Fruit fly (Drosophila melanogaster): ENCODE data around the gene ND-13B.

The ND-13B gene

dm6 chr3L:10702216-10702615 lies 8.3 kb upstream of the ND-13B start:
- TF ChIP-seq Eip78C (GFP tag) (no peak), topi (GFP tag; optimal IDR thresholded peaks at IDR 0.05) (no peak), CG34406 (GFP tag; optimal IDR thresholded peaks at IDR 0.05) (no peak), Sox102F (GFP tag; optimal IDR thresholded peaks at IDR 0.05) (no peak), spab (GFP tag; optimal IDR thresholded peaks at IDR 0.05) (no peak), Hr4 (GFP tag; optimal IDR thresholded peaks at IDR 0.05) (no peak), Blimp-1 (GFP tag; optimal IDR thresholded peaks at IDR 0.05) (no peak), CG1621 (tag; optimal IDR thresholded peaks at IDR 0.05) (no peak), Hr39 (GFP tag; optimal IDR thresholded peaks at IDR 0.05) (no peak), CG3919 (GFP tag; optimal IDR thresholded peaks at IDR 0.05) (no peak)

DNA sequence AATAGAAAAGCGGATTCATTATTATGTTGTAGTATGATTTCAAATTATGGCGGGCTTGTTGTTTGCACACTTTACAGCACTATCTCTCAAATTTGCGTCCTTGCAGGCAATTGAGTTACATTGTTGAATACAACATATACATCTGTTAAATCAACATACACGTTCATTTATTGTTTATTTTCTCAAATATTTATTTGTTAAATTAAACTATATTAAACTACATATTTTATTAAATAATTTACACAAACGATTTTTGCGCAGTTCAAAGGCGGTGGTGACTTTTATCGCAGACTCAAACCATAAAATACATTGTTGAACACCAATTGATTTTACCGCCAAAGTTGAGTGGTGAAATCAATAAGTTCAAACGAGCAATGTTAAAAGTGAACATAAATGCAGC lies 4.3 kb upstream of the ND-13B start:
- TF ChIP-seq CG6792 (GFP tag; optimal IDR thresholded peaks at IDR 0.05) (no peak), CG11902 (GFP tag; optimal IDR thresholded peaks at IDR 0.05) (no peak), dac (GFP tag; optimal IDR thresholded peaks at IDR 0.05) (no peak), svp (GFP tag) (peak; percentile 11), fkh (GFP tag; optimal IDR thresholded peaks at IDR 0.05) (peak; percentile 29), Hr39 (GFP tag; optimal IDR thresholded peaks at IDR 0.05) (no peak), CG10669 (GFP tag; optimal IDR thresholded peaks at IDR 0.05) (no peak), CG7368 (GFP tag; optimal IDR thresholded peaks at IDR 0.05) (no peak), Smox (GFP tag; optimal IDR thresholded peaks at IDR 0.05) (no peak), CG3919 (GFP tag; optimal IDR thresholded peaks at IDR 0.05) (no peak), vri (GFP tag; optimal IDR thresholded peaks at IDR 0.05) (no peak), CG3032 (tag; optimal IDR thresholded peaks at IDR 0.05) (peak; percentile 21), lz (GFP tag; optimal IDR thresholded peaks at IDR 0.05) (peak; percentile 8), dsx (GFP tag; optimal IDR thresholded peaks at IDR 0.05; ENCODE audit: poor library complexity, severe bottlenecking) (peak; percentile 94)

DNA sequence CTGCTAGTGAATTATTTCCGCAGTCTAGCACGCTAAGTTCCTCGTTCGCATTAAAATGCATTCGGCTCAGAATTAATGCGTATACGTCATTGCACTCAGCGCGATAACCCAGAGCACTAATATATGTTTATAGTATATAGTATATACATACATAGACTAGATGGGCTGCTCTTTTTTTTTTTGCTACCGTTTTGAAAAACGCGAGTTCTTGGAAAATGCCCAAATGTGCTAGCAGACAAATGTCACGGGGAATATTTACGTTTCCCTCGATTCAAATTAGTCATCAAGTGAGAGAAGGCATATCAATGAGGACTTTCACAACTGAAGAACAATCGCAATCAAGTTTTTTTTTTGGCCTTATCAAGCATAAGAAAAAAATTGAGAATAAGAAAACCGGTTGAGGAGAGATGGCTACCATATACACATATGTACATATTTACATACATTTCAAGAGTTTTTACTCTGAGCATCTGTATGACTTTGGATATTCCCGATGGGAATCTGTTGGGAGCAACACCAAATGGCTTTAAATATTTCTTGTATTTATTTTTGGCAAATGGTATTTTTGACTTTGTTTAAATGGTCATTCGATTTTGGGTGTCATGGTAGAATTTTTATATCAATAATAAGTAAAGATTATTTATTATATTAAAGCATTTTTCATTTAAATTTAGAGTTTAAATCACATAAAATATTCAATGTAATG lies 3.7 kb upstream of the ND-13B start:
- TF ChIP-seq CG9139 (GFP tag; optimal IDR thresholded peaks at IDR 0.05), result no peak
- TF ChIP-seq Gug (GFP tag; IDR thresholded peaks at IDR 0.05), result no peak
- peak; percentile 47 for TF ChIP-seq Eip93F (GFP tag; optimal IDR thresholded peaks at IDR 0.05)
- peak; percentile 74 for TF ChIP-seq svp (GFP tag)
- peak; percentile 39 for TF ChIP-seq Eip78C (GFP tag)
- no peak for TF ChIP-seq CG6792 (GFP tag; optimal IDR thresholded peaks at IDR 0.05)
- TF ChIP-seq Sox102F (GFP tag; optimal IDR thresholded peaks at IDR 0.05), result peak; percentile 23
- TF ChIP-seq CG10669 (GFP tag; optimal IDR thresholded peaks at IDR 0.05), result no peak
- no peak for TF ChIP-seq CG4318 (GFP tag; optimal IDR thresholded peaks at IDR 0.05)
- TF ChIP-seq dac (GFP tag; optimal IDR thresholded peaks at IDR 0.05), result no peak
- TF ChIP-seq CG6808 (GFP tag; optimal IDR thresholded peaks at IDR 0.05), result peak; percentile 19

dm6 chr3L:10696635-10697412 lies 2.9 kb upstream of the ND-13B start, which contains the start of gene NijA:
NijA (minus strand) TSS chr3L:10696877.
- TF ChIP-seq CG11294 (GFP tag; IDR thresholded peaks at IDR 0.05), result no peak
- no peak for TF ChIP-seq fkh (GFP tag; optimal IDR thresholded peaks at IDR 0.05)
- TF ChIP-seq pdm3 (GFP tag; optimal IDR thresholded peaks at IDR 0.05), result peak; percentile 14
- no peak for TF ChIP-seq CG9139 (GFP tag; optimal IDR thresholded peaks at IDR 0.05)
- no peak for TF ChIP-seq net (GFP tag; optimal IDR thresholded peaks at IDR 0.05)
- TF ChIP-seq Smox (GFP tag; optimal IDR thresholded peaks at IDR 0.05), result peak; percentile 24
- TF ChIP-seq Eip78C (GFP tag), result peak; percentile 83
- peak; percentile 44 for TF ChIP-seq CG7368 (GFP tag; optimal IDR thresholded peaks at IDR 0.05)
- TF ChIP-seq CG4318 (GFP tag; optimal IDR thresholded peaks at IDR 0.05), result peak; percentile 16
- TF ChIP-seq CG15336 (GFP tag; IDR thresholded peaks at IDR 0.05), result peak; percentile 69
- TF ChIP-seq dsx (GFP tag; optimal IDR thresholded peaks at IDR 0.05; ENCODE audit: poor library complexity, severe bottlenecking), result peak; percentile 88
- TF ChIP-seq Blimp-1 (GFP tag; optimal IDR thresholded peaks at IDR 0.05), result peak; percentile 37
- peak; percentile 75 for TF ChIP-seq CG32006 (GFP tag; optimal IDR thresholded peaks at IDR 0.05)
- peak; percentile 39 for TF ChIP-seq cyc (GFP tag; optimal IDR thresholded peaks at IDR 0.05)
- peak; percentile 45 for TF ChIP-seq Met (GFP tag; optimal IDR thresholded peaks at IDR 0.05)
- peak; percentile 3 for TF ChIP-seq CG10669 (GFP tag; optimal IDR thresholded peaks at IDR 0.05)
- no peak for TF ChIP-seq Ets21C (GFP tag; optimal IDR thresholded peaks at IDR 0.05)
- peak; percentile 89 for TF ChIP-seq CG10631 (GFP tag; optimal IDR thresholded peaks at IDR 0.05)
- TF ChIP-seq OdsH (GFP tag; optimal IDR thresholded peaks at IDR 0.05), result peak; percentile 57
- peak; percentile 27 for TF ChIP-seq CG6276 (GFP tag; optimal IDR thresholded peaks at IDR 0.05)
- TF ChIP-seq lz (GFP tag; optimal IDR thresholded peaks at IDR 0.05), result peak; percentile 34
- peak; percentile 25; the same call in 1 of the 2 replicates for TF ChIP-seq Gug (GFP tag; IDR thresholded peaks at IDR 0.05)
- TF ChIP-seq salr (GFP tag; optimal IDR thresholded peaks at IDR 0.05), result peak in 1 of 2 experiments; percentile 83
- TF ChIP-seq Hr38 (GFP tag; optimal IDR thresholded peaks at IDR 0.05), result no peak
- peak; percentile 63; the same call in 1 of the 3 replicates for TF ChIP-seq eg (GFP tag; IDR thresholded peaks at IDR 0.05)
- TF ChIP-seq CG3032 (tag; optimal IDR thresholded peaks at IDR 0.05), result peak; percentile 89
- TF ChIP-seq CG6808 (GFP tag; optimal IDR thresholded peaks at IDR 0.05), result no peak

Measured in whole organism, prepupa.